Fruit fly (Drosophila melanogaster) whole organism, adult: ENCODE measurements around the gene CG3704.

ENCODE experiments used
- CG33017 ChIP-seq: fragments of 200-800 bp; sonication (Bioruptor generic); optimal IDR thresholded peaks from 2 replicates; lab custom pipeline; 2018; ENCODE audit warnings: missing biosample characterization, mild to moderate bottlenecking, missing genetic modification characterization, moderate library complexity
- CG5204 ChIP-seq: fragments of 200-800 bp; sonication (Bioruptor generic); optimal IDR thresholded peaks from 2 replicates; lab custom pipeline; 2016; ENCODE audit warnings: missing biosample characterization, missing genetic modification characterization
- Hr96 ChIP-seq: fragments of 200-800 bp; sonication (Bioruptor generic); optimal IDR thresholded peaks from 2 replicates; lab custom pipeline; 2016; ENCODE audit warnings: missing biosample characterization, missing genetic modification characterization
- Mnt ChIP-seq: fragments of 200-800 bp; sonication (Bioruptor generic); optimal IDR thresholded peaks from 2 replicates; lab custom pipeline; 2016; ENCODE audit warnings: missing biosample characterization, mild to moderate bottlenecking, missing genetic modification characterization
- cic ChIP-seq: fragments of 200-800 bp; sonication (Bioruptor generic); optimal IDR thresholded peaks from 2 replicates; lab custom pipeline; 2017; ENCODE audit warnings: missing biosample characterization, mild to moderate bottlenecking, missing genetic modification characterization, moderate library complexity
- cnc ChIP-seq, 2 experiments: fragments of >200 bp; optimal IDR thresholded peaks; 2 replicates each; lab custom pipeline; 2017
- kay ChIP-seq: fragments of 200-800 bp; sonication (Bioruptor generic); peaks from one replicate; lab custom pipeline; 2016; ENCODE audit warnings: missing biosample characterization, missing genetic modification characterization, borderline replicate concordance
- ovo ChIP-seq: fragments of 200-800 bp; sonication (Bioruptor generic); optimal IDR thresholded peaks from 2 replicates; lab custom pipeline; 2016; ENCODE audit warnings: missing biosample characterization, missing genetic modification characterization

DNA sequence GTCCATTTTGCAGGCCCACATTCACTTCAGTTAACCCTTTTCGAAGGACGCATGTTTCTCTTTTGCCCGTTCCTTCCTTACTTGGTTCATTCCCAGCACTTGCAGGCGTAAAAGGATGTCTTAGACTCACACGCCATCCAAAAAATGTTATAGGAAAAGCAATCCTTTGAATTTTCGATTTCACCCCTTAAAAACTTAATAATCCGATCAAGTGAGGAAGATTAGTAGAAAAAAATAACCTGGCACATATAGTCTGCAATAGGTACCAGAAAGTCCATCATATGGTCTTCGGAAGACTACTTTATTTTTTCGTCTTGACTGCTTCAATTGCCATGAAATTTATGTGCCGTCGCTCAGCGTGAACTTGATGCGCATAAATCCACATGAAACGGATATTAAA is 19.2 kb downstream of the CG3704 start:
- TF ChIP-seq kay (GFP tag; lab: Kevin White, UChicago): no peak
- no peak for TF ChIP-seq cnc (optimal IDR thresholded peaks at IDR 0.05; lab: Kevin White, UChicago)
- TF ChIP-seq ovo (GFP tag; lab: Kevin White, UChicago): no peak
- TF ChIP-seq Hr96 (GFP tag; lab: Kevin White, UChicago): no peak
- TF ChIP-seq Mnt (GFP tag; lab: Kevin White, UChicago): no peak
- TF ChIP-seq cic (GFP tag; lab: Kevin White, UChicago): no peak
- no peak for TF ChIP-seq CG33017
- TF ChIP-seq CG5204 (GFP tag; lab: Kevin White, UChicago): no peak
